Worm (Caenorhabditis elegans): ENCODE measurements around the gene nhr-208.

DNA sequence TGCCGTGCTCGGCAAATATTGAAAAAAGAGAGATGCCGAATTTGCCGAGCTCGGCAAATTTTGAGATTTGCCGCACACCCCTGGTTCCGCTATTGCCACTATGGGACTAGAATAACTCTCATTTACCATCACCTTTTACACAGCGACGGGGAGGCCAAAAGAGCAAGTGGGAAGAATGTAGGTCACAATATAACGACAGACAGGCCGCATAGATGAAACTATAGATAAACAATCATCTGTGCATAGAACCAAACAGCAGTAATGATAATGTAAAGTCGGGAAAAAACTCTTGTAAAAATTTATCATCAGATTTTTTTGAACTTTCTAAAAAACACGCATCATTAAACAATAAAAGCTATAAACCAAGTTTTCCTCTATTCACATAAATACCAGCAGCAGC is 25.7 kb upstream of the nhr-208 start, which contains the start of gene kmo-2:
- TF ChIP-seq ceh-36 (tag; optimal IDR thresholded peaks at IDR 0.05) (no peak), tbx-11 (GFP tag; IDR thresholded peaks at IDR 0.05) (no peak), tbx-37 (GFP tag; conservative IDR thresholded peaks at IDR 0.05) (no peak), flt-1 (GFP tag; IDR thresholded peaks at IDR 0.05) (no peak), sea-1 (GFP tag; conservative IDR thresholded peaks at IDR 0.05) (no peak), ama-1 (optimal IDR thresholded peaks at IDR 0.05) (no peak), hmg-4 (GFP tag; optimal IDR thresholded peaks at IDR 0.05) (no peak), ceh-13 (GFP tag; optimal IDR thresholded peaks at IDR 0.05) (no peak), tra-4 (tag; optimal IDR thresholded peaks at IDR 0.05) (no peak), hnd-1 (tag; optimal IDR thresholded peaks at IDR 0.05) (no peak), B0310.2 (tag; optimal IDR thresholded peaks at IDR 0.05) (no peak), F13C5.2 (tag; optimal IDR thresholded peaks at IDR 0.05) (no peak), scrt-1 (GFP tag; IDR thresholded peaks at IDR 0.05) (no peak), ets-7 (tag; optimal IDR thresholded peaks at IDR 0.05) (no peak)

Measured in whole organism, early embryonic.